Worm (Caenorhabditis elegans): ENCODE results near the gene pssy-2.

- TF ChIP-seq Y95B8A.8 (GFP tag; IDR thresholded peaks at IDR 0.05) (peak; percentile 90), egl-44 (GFP tag; IDR thresholded peaks at IDR 0.05) (0 out of 2 replicates have a peak, but pooled peaks have one; percentile 36), ceh-58 (GFP tag; IDR thresholded peaks at IDR 0.05) (peak; percentile 89; the same call in 1 of the 2 replicates), rec-8 (tag; optimal IDR thresholded peaks at IDR 0.05) (peak; percentile 31 to 57), ets-4 (GFP tag; optimal IDR thresholded peaks at IDR 0.05) (peak; percentile 96), lsy-27 (tag; optimal IDR thresholded peaks at IDR 0.05; ENCODE audit: borderline replicate concordance, insufficient read depth) (no peak), unc-62 (GFP tag; optimal IDR thresholded peaks at IDR 0.05) (no peak), ama-1 (optimal IDR thresholded peaks at IDR 0.05) (peak; percentile 97), ama-1 (GFP tag; optimal IDR thresholded peaks at IDR 0.05) (peak; percentile 50 to 96), snpc-1.1 (tag; optimal IDR thresholded peaks at IDR 0.05; ENCODE audit: insufficient read depth) (peak; percentile 57)
These were observed 6.9 kb upstream of the pssy-2 start, which contains the start of gene kel-3 for ce11 chrIII:13464493-13465362.

All from whole organism, young adult.